Fruit fly (Drosophila melanogaster) whole organism, pupa: ENCODE data around the gene EMC10.

Source experiments
- CG12605 ChIP-seq: fragments of 200-800 bp; sonication (Bioruptor generic); IDR thresholded peaks from 2 replicates; pipeline ENCODE4 v1.3.6; 2022; ENCODE audit warnings: missing biosample characterization, missing genetic modification characterization
- CG13204 ChIP-seq: fragments of 200-800 bp; sonication (Bioruptor generic); optimal IDR thresholded peaks from 2 replicates; lab custom pipeline; 2018; ENCODE audit warnings: missing biosample characterization, mild to moderate bottlenecking, missing genetic modification characterization, moderate library complexity
- CG14655 ChIP-seq: fragments of 200-800 bp; sonication (Bioruptor generic); optimal IDR thresholded peaks from 3 replicates; lab custom pipeline; 2017; ENCODE audit warnings: mild to moderate bottlenecking, missing biosample characterization, missing genetic modification reagents, missing genetic modification characterization
- CG15710 ChIP-seq: fragments of 200-800 bp; sonication (Bioruptor generic); optimal IDR thresholded peaks from 2 replicates; lab custom pipeline; 2018; ENCODE audit warnings: missing biosample characterization, mild to moderate bottlenecking, missing genetic modification characterization, moderate library complexity
- CG4496 ChIP-seq: fragments of 200-800 bp; sonication (Bioruptor generic); IDR thresholded peaks from 3 replicates; pipeline ENCODE4 v1.3.6; 2022; ENCODE audit warnings: missing biosample characterization, missing genetic modification characterization
- CG8301 ChIP-seq: fragments of 200-800 bp; sonication (Bioruptor generic); optimal IDR thresholded peaks from 2 replicates; lab custom pipeline; 2018; ENCODE audit warnings: missing biosample characterization, mild to moderate bottlenecking, missing genetic modification characterization
- CG9948 ChIP-seq: fragments of 200-800 bp; sonication (Bioruptor generic); optimal IDR thresholded peaks from 2 replicates; lab custom pipeline; 2018; ENCODE audit warnings: missing biosample characterization, mild to moderate bottlenecking, missing genetic modification characterization, moderate library complexity
- EcR ChIP-seq: fragments of 200-800 bp; sonication (Bioruptor generic); optimal IDR thresholded peaks from 3 replicates; lab custom pipeline; 2019; ENCODE audit warnings: missing biosample characterization, missing genetic modification characterization, mild to moderate bottlenecking, moderate library complexity, missing genetic modification reagents
- Ets98B ChIP-seq: fragments of 200-800 bp; sonication (Bioruptor generic); IDR thresholded peaks from 2 replicates; pipeline ENCODE4 v1.3.6; 2022; ENCODE audit warnings: missing biosample characterization, missing genetic modification characterization
- Pif1A ChIP-seq: fragments of 200-800 bp; sonication (Bioruptor generic); optimal IDR thresholded peaks from 3 replicates; lab custom pipeline; 2016; ENCODE audit warnings: missing biosample characterization, missing genetic modification characterization
- Pif1B ChIP-seq: fragments of 200-800 bp; sonication (Bioruptor generic); optimal IDR thresholded peaks from 3 replicates; lab custom pipeline; 2016; ENCODE audit warnings: missing biosample characterization, missing genetic modification characterization
- Snoo ChIP-seq: fragments of 200-800 bp; sonication (Bioruptor generic); optimal IDR thresholded peaks from 3 replicates; lab custom pipeline; 2017; ENCODE audit warnings: missing biosample characterization, mild to moderate bottlenecking, missing genetic modification characterization, inconsistent platforms
- rn ChIP-seq: fragments of 200-800 bp; sonication (Bioruptor generic); IDR thresholded peaks from 2 replicates; pipeline ENCODE4 v1.3.6; 2022; ENCODE audit warnings: missing biosample characterization, missing genetic modification characterization

DNA sequence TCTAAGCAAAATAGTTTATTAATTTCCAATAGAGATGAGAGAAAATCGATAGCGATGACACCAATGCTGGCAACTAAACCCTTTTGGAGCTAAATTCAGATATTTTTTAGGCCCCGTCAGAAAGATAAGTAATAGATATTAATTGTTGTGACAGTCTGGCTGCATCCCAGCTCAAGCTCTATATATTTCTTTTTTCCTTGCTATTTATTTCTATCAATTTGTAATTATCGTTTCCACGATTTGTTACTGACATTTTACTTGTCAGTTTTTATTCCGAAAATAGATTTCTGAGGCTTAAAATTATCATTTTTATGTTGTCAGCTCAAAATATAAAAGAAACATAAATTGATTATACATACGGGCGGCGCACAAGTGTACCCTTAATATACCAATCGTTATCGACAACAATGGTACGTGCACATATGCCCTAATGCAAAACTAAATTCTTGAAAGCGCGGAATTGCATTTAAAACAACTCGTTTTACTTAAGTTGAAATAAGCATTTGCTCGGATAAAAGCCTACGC is 5.0 kb upstream of the EMC10 start, which contains the start of the genes CRIF and SMC5:
- TF ChIP-seq CG9948 (tag; lab: Kevin White, UChicago) (no peak), rn (GFP tag; lab: Robert Waterston, UW) (no peak), CG12605 (GFP tag; lab: Robert Waterston, UW) (no peak), Pif1A (GFP tag; lab: Kevin White, UChicago) (no peak), CG14655 (GFP tag; lab: Kevin White, UChicago) (no peak), CG4496 (GFP tag; lab: Robert Waterston, UW) (no peak), CG15710 (tag; lab: Kevin White, UChicago) (no peak), CG13204 (GFP tag; lab: Kevin White, UChicago) (no peak), EcR (GFP tag; lab: Kevin White, UChicago) (no peak), Pif1B (GFP tag; lab: Kevin White, UChicago) (no peak), Snoo (tag; lab: Kevin White, UChicago) (no peak), Ets98B (GFP tag; lab: Robert Waterston, UW) (no peak), CG8301 (tag; lab: Kevin White, UChicago) (no peak)
